Worm (Caenorhabditis elegans) whole organism, young adult: ENCODE data around the gene bus-17.

Experiments
- D2030.7 ChIP-seq: fragments of 200-800 bp; sonication (Bioruptor generic); IDR thresholded peaks from 2 replicates; pipeline ENCODE4 v1.3.6; 2022; ENCODE audit warnings: missing genetic modification reagents, missing genetic modification characterization, missing compliant biosample characterization
- F10E7.11 ChIP-seq: sonication (generic microtip); optimal IDR thresholded peaks from 2 replicates; lab custom pipeline; 2017; ENCODE audit warnings: mild to moderate bottlenecking, missing genetic modification characterization, moderate library complexity, missing compliant biosample characterization
- F33H1.4 ChIP-seq: fragments of 200-800 bp; sonication (Bioruptor generic); IDR thresholded peaks from 2 replicates; pipeline ENCODE4 v1.3.6; 2022; ENCODE audit warnings: missing genetic modification reagents, missing genetic modification characterization, missing compliant biosample characterization
- F39B2.1 ChIP-seq: fragments of 200-800 bp; sonication (Bioruptor generic); IDR thresholded peaks from 2 replicates; pipeline ENCODE4 v1.3.6; 2022; ENCODE audit warnings: missing genetic modification reagents, missing genetic modification characterization, missing compliant biosample characterization
- F55B11.4 ChIP-seq: sonication (generic microtip); optimal IDR thresholded peaks from 2 replicates; lab custom pipeline; 2016; ENCODE audit warnings: missing compliant biosample characterization, missing genetic modification characterization, borderline replicate concordance; ENCODE audit not compliant: insufficient read depth
- K11D2.4 ChIP-seq: fragments of 200-800 bp; sonication (Bioruptor generic); IDR thresholded peaks from 2 replicates; pipeline ENCODE4 v1.3.6; 2022; ENCODE audit warnings: missing genetic modification reagents, missing genetic modification characterization, missing compliant biosample characterization
- ZK185.1 ChIP-seq: sonication (generic microtip); optimal IDR thresholded peaks from 2 replicates; lab custom pipeline; 2016; ENCODE audit warnings: mild to moderate bottlenecking, missing genetic modification characterization, missing compliant biosample characterization; ENCODE audit not compliant: poor library complexity, severe bottlenecking
- akir-1 ChIP-seq: fragments of 200-800 bp; sonication (Bioruptor generic); optimal IDR thresholded peaks from 2 replicates; lab custom pipeline; 2018; ENCODE audit warnings: mild to moderate bottlenecking, missing genetic modification characterization, moderate library complexity, missing compliant biosample characterization
- ama-1 ChIP-seq, 3 experiments: fragments of 150-350 bp in 1 of 3; sonication (generic microtip) in 2 of 3; optimal IDR thresholded peaks; 2 replicates each; lab custom pipeline; 2014 to 2018; ENCODE audit warnings: missing biosample characterization in 2 of 3, missing genetic modification characterization in 2 of 3, missing genetic modification reagents in 2 of 3
- aptf-3 ChIP-seq: fragments of 200-800 bp; sonication (Bioruptor generic); IDR thresholded peaks from 2 replicates; pipeline ENCODE4 v1.3.6; 2022; ENCODE audit warnings: missing genetic modification characterization, missing compliant biosample characterization
- attf-5 ChIP-seq: fragments of 200-800 bp; sonication (Bioruptor generic); optimal IDR thresholded peaks from 2 replicates; lab custom pipeline; 2018; ENCODE audit warnings: mild to moderate bottlenecking, missing genetic modification characterization, missing compliant biosample characterization
- bed-1 ChIP-seq: fragments of 200-800 bp; sonication (Bioruptor generic); IDR thresholded peaks from 2 replicates; pipeline ENCODE4 v1.3.6; 2022; ENCODE audit warnings: missing genetic modification reagents, missing genetic modification characterization, missing compliant biosample characterization
- cebp-1 ChIP-seq, 2 experiments: fragments of 200-800 bp in 1 of 2; sonication (Bioruptor generic) in 1 of 2; sonication (generic microtip) in 1 of 2; IDR thresholded peaks in 1 of 2; optimal IDR thresholded peaks in 1 of 2; 2 replicates each; pipeline versions ENCODE4 v1.3.6 to Lab custom; 2017 to 2022; ENCODE audit warnings: missing compliant biosample characterization in 2 of 2, missing genetic modification characterization in 2 of 2, mild to moderate bottlenecking in 1 of 2, missing genetic modification reagents in 1 of 2, moderate library complexity in 1 of 2
- cebp-2 ChIP-seq: fragments of 200-800 bp; sonication (Bioruptor generic); IDR thresholded peaks from 2 replicates; pipeline ENCODE4 v1.3.6; 2022; ENCODE audit warnings: missing genetic modification characterization, missing compliant biosample characterization
- ceh-100 ChIP-seq: fragments of 200-800 bp; sonication (Bioruptor generic); IDR thresholded peaks from 2 replicates; pipeline ENCODE4 v1.3.6; 2022; ENCODE audit warnings: missing genetic modification reagents, missing genetic modification characterization, missing compliant biosample characterization
- ceh-91 ChIP-seq: fragments of 200-800 bp; sonication (Bioruptor generic); IDR thresholded peaks from 2 replicates; pipeline ENCODE4 v1.3.6; 2022; ENCODE audit warnings: missing genetic modification reagents, missing genetic modification characterization, missing compliant biosample characterization
- dox-1 ChIP-seq: fragments of 200-800 bp; sonication (Bioruptor generic); IDR thresholded peaks from 2 replicates; pipeline ENCODE4 v1.3.6; 2022; ENCODE audit warnings: missing genetic modification reagents, missing genetic modification characterization, missing compliant biosample characterization
- efl-1 ChIP-seq: fragments of 150-350 bp; optimal IDR thresholded peaks from 2 replicates; lab custom pipeline; 2014; ENCODE audit warnings: missing biosample characterization, missing genetic modification reagents, missing genetic modification characterization
- egl-18 ChIP-seq: fragments of 200-800 bp; sonication (Bioruptor generic); IDR thresholded peaks from 2 replicates; pipeline ENCODE4 v1.3.6; 2022; ENCODE audit warnings: missing genetic modification reagents, missing genetic modification characterization, missing compliant biosample characterization
- egl-44 ChIP-seq: fragments of 200-800 bp; sonication (Bioruptor generic); IDR thresholded peaks from 2 replicates; pipeline ENCODE4 v1.3.6; 2022; ENCODE audit warnings: missing genetic modification reagents, missing genetic modification characterization, missing compliant biosample characterization
- egrh-3 ChIP-seq: fragments of 200-800 bp; sonication (Bioruptor generic); IDR thresholded peaks from 2 replicates; pipeline ENCODE4 v1.3.6; 2022; ENCODE audit warnings: missing genetic modification reagents, missing genetic modification characterization, missing compliant biosample characterization
- ets-4 ChIP-seq: fragments of 200-800 bp; sonication (Bioruptor generic); optimal IDR thresholded peaks from 2 replicates; lab custom pipeline; 2018; ENCODE audit warnings: mild to moderate bottlenecking, missing genetic modification characterization, missing compliant biosample characterization
- fkh-3 ChIP-seq: sonication (generic microtip); optimal IDR thresholded peaks from 2 replicates; lab custom pipeline; 2016; ENCODE audit warnings: mild to moderate bottlenecking, missing genetic modification characterization, missing compliant biosample characterization
- him-1 ChIP-seq: sonication (generic microtip); optimal IDR thresholded peaks from 2 replicates; lab custom pipeline; 2016; ENCODE audit warnings: missing genotype, missing genetic modification reagents, missing genetic modification characterization, missing compliant biosample characterization
- hlh-26 ChIP-seq: fragments of 200-800 bp; sonication (Bioruptor generic); conservative IDR thresholded peaks from 2 replicates; pipeline ENCODE4 v1.3.6; 2022; ENCODE audit warnings: missing genetic modification reagents, missing genetic modification characterization, missing compliant biosample characterization
- lag-1 ChIP-seq: fragments of 200-800 bp; sonication (Bioruptor generic); IDR thresholded peaks from 2 replicates; pipeline ENCODE4 v1.3.6; 2022; ENCODE audit warnings: missing genetic modification reagents, missing genetic modification characterization, missing compliant biosample characterization
- lin-26 ChIP-seq: fragments of 200-800 bp; sonication (Bioruptor generic); IDR thresholded peaks from 2 replicates; pipeline ENCODE4 v1.3.6; 2022; ENCODE audit warnings: missing genetic modification reagents, missing genetic modification characterization, missing compliant biosample characterization
- lin-54 ChIP-seq: fragments of 200-800 bp; sonication (Bioruptor generic); optimal IDR thresholded peaks from 2 replicates; lab custom pipeline; 2018; ENCODE audit warnings: mild to moderate bottlenecking, missing genetic modification characterization, missing compliant biosample characterization
- madf-6 ChIP-seq: fragments of 200-800 bp; sonication (Bioruptor generic); IDR thresholded peaks from 2 replicates; pipeline ENCODE4 v1.3.6; 2022; ENCODE audit warnings: missing genetic modification reagents, missing genetic modification characterization, missing compliant biosample characterization
- madf-8 ChIP-seq: fragments of 200-800 bp; sonication (Bioruptor generic); conservative IDR thresholded peaks from 2 replicates; pipeline ENCODE4 v1.3.6; 2022; ENCODE audit warnings: missing genetic modification reagents, missing genetic modification characterization, missing compliant biosample characterization
- mes-4 ChIP-seq: sonication (generic microtip); optimal IDR thresholded peaks from 2 replicates; lab custom pipeline; 2016; ENCODE audit warnings: missing genotype, missing genetic modification characterization, missing compliant biosample characterization
- nhr-80 ChIP-seq: sonication (generic microtip); optimal IDR thresholded peaks from 2 replicates; lab custom pipeline; 2016; ENCODE audit warnings: missing genetic modification characterization, missing compliant biosample characterization
- nhr-90 ChIP-seq: sonication (generic microtip); optimal IDR thresholded peaks from 2 replicates; lab custom pipeline; 2016; ENCODE audit warnings: missing genotype, mild to moderate bottlenecking, missing genetic modification characterization, missing compliant biosample characterization
- rpc-1 ChIP-seq, 2 experiments: fragments of 150-350 bp in 1 of 2; sonication (generic microtip) in 1 of 2; optimal IDR thresholded peaks; 2 replicates each; lab custom pipeline; 2014 to 2018; ENCODE audit warnings: missing biosample characterization in 1 of 2, missing genetic modification characterization in 1 of 2, missing genetic modification reagents in 1 of 2, missing genotype in 1 of 2
- snpc-4 ChIP-seq, 5 experiments: fragments of 150-350 bp in 1 of 5; sonication (generic microtip) in 4 of 5; optimal IDR thresholded peaks; 2 replicates each; lab custom pipeline; 2014 to 2018; ENCODE audit warnings: missing genetic modification characterization in 5 of 5, missing biosample characterization in 3 of 5, antibody characterized with exemption in 2 of 5, mild to moderate bottlenecking in 2 of 5, missing compliant biosample characterization in 2 of 5, missing genotype in 2 of 5, moderate library complexity in 2 of 5, missing genetic modification reagents in 1 of 5
- tlf-1 ChIP-seq: fragments of 200-800 bp; sonication (Bioruptor generic); optimal IDR thresholded peaks from 2 replicates; lab custom pipeline; 2018; ENCODE audit warnings: mild to moderate bottlenecking, missing genetic modification characterization, missing compliant biosample characterization
- ztf-25 ChIP-seq: fragments of 200-800 bp; sonication (Bioruptor generic); IDR thresholded peaks from 2 replicates; pipeline ENCODE4 v1.3.6; 2022; ENCODE audit warnings: missing genetic modification reagents, missing genetic modification characterization, missing compliant biosample characterization
- ztf-3 ChIP-seq: fragments of 200-800 bp; sonication (Bioruptor generic); optimal IDR thresholded peaks from 2 replicates; lab custom pipeline; 2018; ENCODE audit warnings: mild to moderate bottlenecking, missing genetic modification characterization, missing compliant biosample characterization

bus-17 gene

DNA sequence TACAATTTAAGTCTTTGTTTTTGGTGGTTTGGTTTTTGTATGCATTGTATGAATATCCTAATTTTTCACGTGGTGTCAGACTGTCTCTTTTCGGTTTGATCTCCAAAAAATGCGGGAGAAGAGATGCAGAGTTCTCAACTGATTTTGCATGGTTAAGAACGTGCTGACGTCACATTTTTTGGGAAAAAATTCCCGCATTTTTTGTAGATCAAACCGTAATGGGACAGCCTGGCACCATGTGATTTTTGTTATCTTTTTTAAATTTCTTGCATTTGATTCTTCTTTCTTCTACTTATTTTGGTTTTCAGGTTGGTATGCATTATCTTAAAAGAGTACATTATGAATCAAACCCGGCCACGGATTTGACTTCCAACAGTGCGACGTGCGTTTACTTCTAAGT, 44.8 kb downstream of the bus-17 start, which contains the start of gene ZK662.5:
Gene ZK662.5 (plus strand): TSS at position 301 of the 400 bp plus-strand sequence.
- TF ChIP-seq F55B11.4 (tag; lab: Kevin White, UChicago) = no peak
- no peak for TF ChIP-seq K11D2.4
- no peak for TF ChIP-seq lin-54 (GFP tag; lab: Kevin White, UChicago)
- TF ChIP-seq mes-4 (tag; lab: Kevin White, UChicago) = no peak
- TF ChIP-seq F10E7.11 (tag; lab: Kevin White, UChicago) = no peak
- TF ChIP-seq snpc-4 (GFP tag; optimal IDR thresholded peaks at IDR 0.05; lab: Kevin White, UChicago) = no peak
- no peak for TF ChIP-seq snpc-4 (tag; optimal IDR thresholded peaks at IDR 0.05; lab: Kevin White, UChicago)
- no peak for TF ChIP-seq cebp-2 (GFP tag; lab: Robert Waterston, UW)
- TF ChIP-seq hlh-26 (GFP tag; lab: Robert Waterston, UW) = no peak
- TF ChIP-seq efl-1 = no peak
- no peak for TF ChIP-seq cebp-1 (GFP tag; IDR thresholded peaks at IDR 0.05; lab: Robert Waterston, UW)
- TF ChIP-seq cebp-1 (tag; optimal IDR thresholded peaks at IDR 0.05; lab: Kevin White, UChicago) = no peak
- no peak for TF ChIP-seq attf-5 (GFP tag; lab: Kevin White, UChicago)
- no peak for TF ChIP-seq nhr-90 (tag; lab: Kevin White, UChicago)
- no peak for TF ChIP-seq him-1 (tag; lab: Kevin White, UChicago)
- TF ChIP-seq ztf-25 (GFP tag; lab: Robert Waterston, UW) = no peak
- no peak for TF ChIP-seq lag-1 (GFP tag; lab: Robert Waterston, UW)

DNA sequence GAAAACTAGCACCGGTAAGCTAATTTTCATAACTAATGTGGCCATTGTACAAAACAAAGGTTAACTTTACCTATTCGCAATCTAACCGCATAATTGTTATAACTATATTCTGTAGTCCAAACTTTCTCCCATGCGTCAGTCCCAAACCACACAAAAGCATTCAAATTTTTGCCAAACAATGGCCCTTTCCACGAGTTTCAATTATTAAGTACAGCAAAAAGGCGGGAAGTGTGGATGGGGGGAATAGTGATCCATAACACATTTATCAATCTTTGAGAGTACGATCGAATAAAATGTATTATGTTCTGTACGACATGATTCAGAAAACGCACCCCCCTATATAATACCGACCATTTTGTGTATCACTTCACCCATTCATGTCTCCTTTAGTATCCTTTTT, 47.8 kb downstream of the bus-17 start, which contains the start of gene ZK662.6:
Gene ZK662.6 (plus strand): TSS at position 301 of the 400 bp plus-strand sequence.
- TF ChIP-seq nhr-80 (tag; lab: Kevin White, UChicago) (no peak), ztf-3 (GFP tag; lab: Kevin White, UChicago) (no peak), ceh-91 (no peak), egl-18 (no peak), tlf-1 (no peak), snpc-4 (GFP tag; optimal IDR thresholded peaks at IDR 0.05; lab: Kevin White, UChicago) (no peak), snpc-4 (tag; optimal IDR thresholded peaks at IDR 0.05; lab: Kevin White, UChicago) (no peak)

DNA sequence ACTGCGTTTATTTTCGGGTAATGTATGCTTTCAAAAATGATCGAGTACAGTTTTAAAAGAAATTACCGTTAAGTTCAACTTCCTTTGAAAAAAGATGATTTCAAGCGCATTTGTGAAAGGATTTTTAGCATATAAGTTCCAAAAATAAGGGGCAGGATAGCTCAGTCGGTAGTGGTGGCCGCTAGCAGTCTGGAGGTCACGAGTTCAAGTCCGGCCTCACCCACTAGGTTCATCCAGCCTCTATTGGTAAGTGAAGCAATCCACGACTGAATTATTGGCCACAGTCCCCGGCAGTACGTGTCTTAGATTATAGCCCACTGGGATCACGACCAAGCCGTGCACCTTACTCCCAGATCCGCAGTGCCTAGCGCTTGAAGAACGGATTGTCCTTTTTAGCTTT, 49.2 kb downstream of the bus-17 start:
- TF ChIP-seq rpc-1 (optimal IDR thresholded peaks at IDR 0.05; lab: Kevin White, UChicago) (peak; percentile 25), rpc-1 (tag; optimal IDR thresholded peaks at IDR 0.05; lab: Kevin White, UChicago) (peak; percentile 58), nhr-90 (tag; lab: Kevin White, UChicago) (no peak), akir-1 (GFP tag; lab: Kevin White, UChicago) (no peak), madf-8 (GFP tag; lab: Robert Waterston, UW) (no peak), ama-1 (optimal IDR thresholded peaks at IDR 0.05; lab: Kevin White, UChicago) (no peak), ama-1 (GFP tag; optimal IDR thresholded peaks at IDR 0.05; lab: Kevin White, UChicago) (no peak), madf-6 (GFP tag; lab: Robert Waterston, UW) (no peak), attf-5 (GFP tag; lab: Kevin White, UChicago) (no peak), D2030.7 (GFP tag; lab: Robert Waterston, UW) (peak; percentile 42; the same call in 1 of the 2 replicates), bed-1 (GFP tag; lab: Robert Waterston, UW) (no peak), aptf-3 (GFP tag; lab: Robert Waterston, UW) (no peak), ZK185.1 (tag; lab: Kevin White, UChicago) (no peak), ets-4 (GFP tag; lab: Kevin White, UChicago) (no peak), lin-26 (GFP tag; lab: Robert Waterston, UW) (0 out of 2 replicates have a peak, but pooled peaks have one; percentile 25), fkh-3 (tag; lab: Kevin White, UChicago) (no peak), ceh-100 (no peak), dox-1 (no peak), F39B2.1 (GFP tag; lab: Robert Waterston, UW) (no peak), egrh-3 (GFP tag; lab: Robert Waterston, UW) (no peak), F33H1.4 (GFP tag; lab: Robert Waterston, UW) (no peak), egl-44 (no peak), efl-1 (no peak)
